Worm (Caenorhabditis elegans): ENCODE measurements around the gene F48G7.10.

- TF ChIP-seq W03F9.2 (tag; optimal IDR thresholded peaks at IDR 0.05) (peak; percentile 4), him-1 (tag; optimal IDR thresholded peaks at IDR 0.05) (no peak), dao-5 (tag; optimal IDR thresholded peaks at IDR 0.05) (no peak)
Measured at ce11 chrV:676550-677084, 41.9 kb upstream of the F48G7.10 start, which contains the start of the genes fbxa-72 and srx-21.
